Fruit fly (Drosophila melanogaster) whole organism, embryonic: ENCODE measurements around the gene IFT52.

Experiments
- CG10267 ChIP-seq: fragments of 200-800 bp; sonication (Bioruptor generic); optimal IDR thresholded peaks from 2 replicates; lab custom pipeline; 2018; ENCODE audit warnings: missing biosample characterization, mild to moderate bottlenecking, missing genetic modification characterization, moderate library complexity
- CG11247 ChIP-seq: fragments of 200-800 bp; sonication (Bioruptor generic); IDR thresholded peaks from 2 replicates; pipeline ENCODE4 v1.3.6; 2022; ENCODE audit warnings: missing biosample characterization, missing genetic modification characterization
- CG11456 ChIP-seq: fragments of 200-800 bp; sonication (Bioruptor generic); IDR thresholded peaks from 3 replicates; pipeline ENCODE4 v1.3.6; 2022; ENCODE audit warnings: missing biosample characterization, missing genetic modification characterization
- CG11696 ChIP-seq: fragments of 200-800 bp; sonication (Bioruptor generic); IDR thresholded peaks from 2 replicates; pipeline ENCODE4 v1.3.6; 2022; ENCODE audit warnings: missing biosample characterization, missing genetic modification characterization
- CG12659 ChIP-seq: fragments of 200-800 bp; sonication (Bioruptor generic); optimal IDR thresholded peaks from 3 replicates; lab custom pipeline; 2017; ENCODE audit warnings: mild to moderate bottlenecking, missing biosample characterization, missing genetic modification reagents, missing genetic modification characterization
- CG12769 ChIP-seq: fragments of 200-800 bp; sonication (Bioruptor generic); optimal IDR thresholded peaks from 2 replicates; lab custom pipeline; 2019; ENCODE audit warnings: missing biosample characterization, mild to moderate bottlenecking, missing genetic modification characterization, moderate library complexity
- CG14014 ChIP-seq: fragments of 200-800 bp; sonication (Bioruptor generic); IDR thresholded peaks from 2 replicates; pipeline ENCODE4 v1.3.6; 2022; ENCODE audit warnings: missing biosample characterization, missing genetic modification characterization
- CG16813 ChIP-seq: fragments of 200-800 bp; sonication (Bioruptor generic); IDR thresholded peaks from 3 replicates; pipeline ENCODE4 v1.3.6; 2022; ENCODE audit warnings: missing biosample characterization, missing genetic modification characterization; ENCODE audit not compliant: partially characterized antibody
- CG17802 ChIP-seq: fragments of 200-800 bp; sonication (Bioruptor generic); optimal IDR thresholded peaks from 2 replicates; lab custom pipeline; 2018; ENCODE audit warnings: missing biosample characterization, mild to moderate bottlenecking, missing genetic modification characterization, moderate library complexity
- CG17829 ChIP-seq: fragments of 200-800 bp; optimal IDR thresholded peaks from 2 replicates; lab custom pipeline; 2019; ENCODE audit warnings: missing biosample characterization, mild to moderate bottlenecking, missing genetic modification characterization, moderate library complexity
- CG2116 ChIP-seq: fragments of 200-800 bp; sonication (Bioruptor generic); optimal IDR thresholded peaks from 3 replicates; lab custom pipeline; 2018; ENCODE audit warnings: missing biosample characterization, mild to moderate bottlenecking, missing genetic modification characterization
- CG30403 ChIP-seq: fragments of 200-800 bp; sonication (Bioruptor generic); optimal IDR thresholded peaks from 3 replicates; lab custom pipeline; 2016; ENCODE audit warnings: missing biosample characterization, missing genetic modification characterization
- CG3847 ChIP-seq: fragments of 200-800 bp; sonication (Bioruptor generic); IDR thresholded peaks from 2 replicates; pipeline ENCODE4 v1.3.6; 2022; ENCODE audit warnings: missing biosample characterization, missing genetic modification characterization
- CG6272 ChIP-seq: fragments of 200-800 bp; sonication (Bioruptor generic); IDR thresholded peaks from 2 replicates; pipeline ENCODE4 v1.3.6; 2022; ENCODE audit warnings: missing biosample characterization, missing genetic modification characterization
- CG6791 ChIP-seq: fragments of 200-800 bp; sonication (Bioruptor generic); IDR thresholded peaks from 3 replicates; pipeline ENCODE4 v1.3.6; 2022; ENCODE audit warnings: missing biosample characterization, missing genetic modification characterization; ENCODE audit not compliant: partially characterized antibody
- CG7745 ChIP-seq: fragments of 200-800 bp; sonication (Bioruptor generic); optimal IDR thresholded peaks from 2 replicates; lab custom pipeline; 2018; ENCODE audit warnings: missing biosample characterization, mild to moderate bottlenecking, missing genetic modification characterization, moderate library complexity
- CG9876 ChIP-seq: fragments of 200-800 bp; sonication (Bioruptor generic); optimal IDR thresholded peaks from 2 replicates; lab custom pipeline; 2016; ENCODE audit warnings: missing biosample characterization, missing genetic modification characterization
- CG9932 ChIP-seq: fragments of 200-800 bp; sonication (Bioruptor generic); IDR thresholded peaks from 2 replicates; pipeline ENCODE4 v1.3.6; 2022; ENCODE audit warnings: missing biosample characterization, missing genetic modification characterization
- Fer1 ChIP-seq: fragments of 200-800 bp; sonication (Bioruptor generic); optimal IDR thresholded peaks from 2 replicates; lab custom pipeline; 2017; ENCODE audit warnings: missing biosample characterization, mild to moderate bottlenecking, missing genetic modification characterization
- Fer3 ChIP-seq: fragments of 200-800 bp; sonication (Bioruptor generic); optimal IDR thresholded peaks from 2 replicates; lab custom pipeline; 2018; ENCODE audit warnings: missing biosample characterization, mild to moderate bottlenecking, missing genetic modification characterization, moderate library complexity
- H2.0 ChIP-seq: fragments of 200-800 bp; sonication (Bioruptor generic); IDR thresholded peaks from 2 replicates; pipeline ENCODE4 v1.3.6; 2022; ENCODE audit warnings: missing biosample characterization, missing genetic modification characterization
- HHEX ChIP-seq: fragments of 200-800 bp; sonication (Bioruptor generic); optimal IDR thresholded peaks from 3 replicates; lab custom pipeline; 2017; ENCODE audit warnings: missing biosample characterization, mild to moderate bottlenecking, missing genetic modification characterization, missing genetic modification reagents
- Hmx ChIP-seq: fragments of 200-800 bp; sonication (Bioruptor generic); optimal IDR thresholded peaks from 2 replicates; lab custom pipeline; 2016; ENCODE audit warnings: missing biosample characterization, missing genetic modification characterization
- Hr51 ChIP-seq, 2 experiments: fragments of 200-800 bp; sonication (Bioruptor generic); optimal IDR thresholded peaks; 2 replicates in 1 of 2; 3 replicates in 1 of 2; lab custom pipeline; 2016 to 2018; ENCODE audit warnings: missing biosample characterization in 2 of 2, missing genetic modification characterization in 2 of 2, mild to moderate bottlenecking in 1 of 2, moderate library complexity in 1 of 2
- Kr ChIP-seq: fragments of 200-800 bp; sonication (Bioruptor generic); optimal IDR thresholded peaks from 2 replicates; lab custom pipeline; 2017; ENCODE audit warnings: missing biosample characterization, mild to moderate bottlenecking, missing genetic modification characterization
- Mrtf ChIP-seq: fragments of 200-800 bp; sonication (Bioruptor generic); IDR thresholded peaks from 3 replicates; pipeline ENCODE4 v1.3.6; 2022; ENCODE audit warnings: missing biosample characterization, missing genetic modification characterization
- Poxn ChIP-seq: fragments of 200-800 bp; sonication (Bioruptor generic); IDR thresholded peaks from 2 replicates; pipeline ENCODE4 v1.3.6; 2022; ENCODE audit warnings: missing biosample characterization, missing genetic modification characterization
- Ssrp ChIP-seq: fragments of 200-800 bp; sonication (Bioruptor generic); optimal IDR thresholded peaks from 2 replicates; lab custom pipeline; 2018; ENCODE audit warnings: missing biosample characterization, mild to moderate bottlenecking, missing genetic modification characterization, moderate library complexity
- ap ChIP-seq: fragments of 200-800 bp; sonication (Bioruptor generic); IDR thresholded peaks from 2 replicates; pipeline ENCODE4 v1.3.6; 2022; ENCODE audit warnings: missing biosample characterization, missing genetic modification characterization
- bigmax ChIP-seq: fragments of 200-800 bp; sonication (Bioruptor generic); optimal IDR thresholded peaks from 2 replicates; lab custom pipeline; 2018; ENCODE audit warnings: missing biosample characterization, mild to moderate bottlenecking, missing genetic modification characterization
- bsh ChIP-seq, 2 experiments: fragments of 200-800 bp; sonication (Bioruptor generic); optimal IDR thresholded peaks; 2 replicates each; lab custom pipeline; 2017 to 2018; ENCODE audit warnings: mild to moderate bottlenecking in 2 of 2, missing biosample characterization in 2 of 2, missing genetic modification characterization in 2 of 2, moderate library complexity in 1 of 2
- btn ChIP-seq: fragments of 200-800 bp; sonication (Bioruptor generic); optimal IDR thresholded peaks from 2 replicates; lab custom pipeline; 2016; ENCODE audit warnings: missing biosample characterization, missing genetic modification characterization
- cato ChIP-seq: fragments of 200-800 bp; sonication (Bioruptor generic); optimal IDR thresholded peaks from 2 replicates; lab custom pipeline; 2016; ENCODE audit warnings: missing biosample characterization, missing genetic modification characterization, borderline replicate concordance
- chinmo ChIP-seq: fragments of 200-800 bp; sonication (Bioruptor generic); IDR thresholded peaks from 4 replicates; pipeline ENCODE4 v1.3.6; 2022; ENCODE audit warnings: missing biosample characterization, missing genetic modification characterization; ENCODE audit not compliant: partially characterized antibody
- corto ChIP-seq: fragments of 200-800 bp; sonication (Bioruptor generic); optimal IDR thresholded peaks from 2 replicates; lab custom pipeline; 2016; ENCODE audit warnings: missing biosample characterization, mild to moderate bottlenecking, missing genetic modification characterization, moderate library complexity
- crc ChIP-seq: fragments of 200-800 bp; sonication (Bioruptor generic); optimal IDR thresholded peaks from 2 replicates; lab custom pipeline; 2016; ENCODE audit warnings: missing biosample characterization, missing genetic modification characterization
- dimm ChIP-seq: fragments of 200-800 bp; sonication (Bioruptor generic); IDR thresholded peaks from 2 replicates; pipeline ENCODE4 v1.3.6; 2022; ENCODE audit warnings: missing biosample characterization, missing genetic modification characterization
- dm ChIP-seq: fragments of 200-800 bp; sonication (Bioruptor generic); optimal IDR thresholded peaks from 3 replicates; lab custom pipeline; 2016; ENCODE audit warnings: missing biosample characterization, missing genetic modification characterization
- en ChIP-seq: fragments of 200-800 bp; sonication (Bioruptor generic); optimal IDR thresholded peaks from 2 replicates; lab custom pipeline; 2016; ENCODE audit warnings: missing biosample characterization, missing genetic modification characterization
- fd96Cb ChIP-seq: fragments of 200-800 bp; sonication (Bioruptor generic); optimal IDR thresholded peaks from 2 replicates; lab custom pipeline; 2018; ENCODE audit warnings: missing biosample characterization, mild to moderate bottlenecking, missing genetic modification characterization, moderate library complexity
- fru ChIP-seq: fragments of >200 bp; optimal IDR thresholded peaks from 2 replicates; lab custom pipeline; 2017
- knrl ChIP-seq: fragments of 200-800 bp; sonication (Bioruptor generic); IDR thresholded peaks from 3 replicates; pipeline ENCODE4 v1.3.6; 2022; ENCODE audit warnings: missing biosample characterization, missing genetic modification characterization; ENCODE audit not compliant: partially characterized antibody
- pita ChIP-seq: fragments of 200-800 bp; sonication (Bioruptor generic); optimal IDR thresholded peaks from 2 replicates; lab custom pipeline; 2017; ENCODE audit warnings: missing biosample characterization, mild to moderate bottlenecking, missing genetic modification characterization
- salm ChIP-seq: fragments of 200-800 bp; sonication (Bioruptor generic); optimal IDR thresholded peaks from 2 replicates; lab custom pipeline; 2018; ENCODE audit warnings: missing biosample characterization, mild to moderate bottlenecking, missing genetic modification characterization
- slou ChIP-seq: fragments of 200-800 bp; sonication (Bioruptor generic); optimal IDR thresholded peaks from 3 replicates; lab custom pipeline; 2016; ENCODE audit warnings: missing biosample characterization, missing genetic modification characterization
- usp ChIP-seq: fragments of >200 bp; optimal IDR thresholded peaks from 2 replicates; lab custom pipeline; 2017; ENCODE audit warnings: missing biosample characterization, missing genetic modification characterization
- vvl ChIP-seq: fragments of 200-800 bp; sonication (Bioruptor generic); IDR thresholded peaks from 2 replicates; pipeline ENCODE4 v1.3.6; 2022; ENCODE audit warnings: missing biosample characterization, missing genetic modification characterization
- zfh2 ChIP-seq: fragments of 200-800 bp; sonication (Bioruptor generic); optimal IDR thresholded peaks from 2 replicates; lab custom pipeline; 2016; ENCODE audit warnings: missing biosample characterization, missing genetic modification characterization

The IFT52 gene

dm6 chr2L:6561463-6562357, 4.4 kb upstream of the IFT52 start, which contains the start of the genes Trmt6 and Ent2 (continued):
- TF ChIP-seq ap (GFP tag; lab: Robert Waterston, UW) (peak; percentile 96), CG14014 (GFP tag; lab: Robert Waterston, UW) (peak; percentile 97), bsh (GFP tag; optimal IDR thresholded peaks at IDR 0.05; lab: Kevin White, UChicago) (peak; percentile 79 to 96), dimm (peak; percentile 91), fru (lab: Kevin White, UChicago) (no peak), Fer3 (tag; lab: Kevin White, UChicago) (peak; percentile 96), CG16813 (GFP tag; lab: Robert Waterston, UW) (no peak), CG17829 (tag; lab: Kevin White, UChicago) (peak; percentile 93), Ssrp (tag; lab: Kevin White, UChicago) (peak; percentile 93), bigmax (GFP tag; lab: Kevin White, UChicago) (peak; percentile 27), CG6272 (GFP tag; lab: Robert Waterston, UW) (peak; percentile 98), pita (no peak), slou (GFP tag; lab: Kevin White, UChicago) (peak; percentile 93), cato (GFP tag; lab: Kevin White, UChicago) (peak; percentile 89), dm (GFP tag; lab: Kevin White, UChicago) (peak; percentile 91), corto (peak; percentile 80), vvl (peak; percentile 99), CG11247 (GFP tag; lab: Robert Waterston, UW) (peak; percentile 97), CG2116 (GFP tag; lab: Kevin White, UChicago) (peak; percentile 68), btn (peak; percentile 91), usp (GFP tag; lab: Kevin White, UChicago) (no peak), Kr (GFP tag; lab: Kevin White, UChicago) (no peak), Poxn (GFP tag; lab: Robert Waterston, UW) (peak; percentile 94), Mrtf (GFP tag; lab: Robert Waterston, UW) (peak; percentile 98), CG12769 (tag; lab: Kevin White, UChicago) (peak; percentile 98), Fer1 (GFP tag; lab: Kevin White, UChicago) (peak; percentile 88), knrl (GFP tag; lab: Robert Waterston, UW) (0 out of 3 replicates have a peak, but pooled peaks have one; percentile 8), salm (peak; percentile 95), fd96Cb (peak; percentile 95), CG10267 (tag; lab: Kevin White, UChicago) (peak; percentile 91), crc (GFP tag; lab: Kevin White, UChicago) (peak; percentile 92), CG12659 (GFP tag; lab: Kevin White, UChicago) (peak; percentile 94), en (peak; percentile 84), Hr51 (GFP tag; optimal IDR thresholded peaks at IDR 0.05; lab: Kevin White, UChicago) (peak; percentile 94), CG9876 (GFP tag; lab: Kevin White, UChicago) (peak; percentile 95), CG3847 (peak; percentile 97), H2.0 (GFP tag; lab: Robert Waterston, UW) (peak; percentile 97), CG11456 (GFP tag; lab: Robert Waterston, UW) (peak; percentile 99), CG17802 (tag; lab: Kevin White, UChicago) (peak; percentile 84), chinmo (GFP tag; lab: Robert Waterston, UW) (no peak), CG7745 (no peak), CG30403 (GFP tag; lab: Kevin White, UChicago) (peak; percentile 95), zfh2 (GFP tag; lab: Kevin White, UChicago) (peak; percentile 97), CG6791 (GFP tag; lab: Robert Waterston, UW) (0 out of 3 replicates have a peak, but pooled peaks have one; percentile 51), CG9932 (GFP tag; lab: Robert Waterston, UW) (peak; percentile 98), Hmx (GFP tag; lab: Kevin White, UChicago) (peak; percentile 89), CG11696 (GFP tag; lab: Robert Waterston, UW) (peak; percentile 92), HHEX (GFP tag; lab: Kevin White, UChicago) (peak; percentile 95)
